Worm (Caenorhabditis elegans) whole organism, late embryonic: ENCODE data around the gene Y7A5A.20.

Experiments used
- C38D4.7 ChIP-seq: fragments of 200-800 bp; sonication (Bioruptor generic); optimal IDR thresholded peaks from 2 replicates; lab custom pipeline; 2018; ENCODE audit warnings: mild to moderate bottlenecking, missing genetic modification characterization, moderate library complexity, missing compliant biosample characterization
- T23F11.4 ChIP-seq: fragments of 200-800 bp; sonication (Bioruptor generic); optimal IDR thresholded peaks from 2 replicates; lab custom pipeline; 2018; ENCODE audit warnings: mild to moderate bottlenecking, missing genetic modification characterization, missing compliant biosample characterization
- ceh-24 ChIP-seq: sonication (generic microtip); optimal IDR thresholded peaks from 2 replicates; lab custom pipeline; 2016; ENCODE audit warnings: mild to moderate bottlenecking, missing genetic modification characterization, missing compliant biosample characterization
- dmd-4 ChIP-seq: sonication (generic microtip); optimal IDR thresholded peaks from 2 replicates; lab custom pipeline; 2016; ENCODE audit warnings: borderline replicate concordance, missing genetic modification characterization, missing compliant biosample characterization
- hlh-13 ChIP-seq: fragments of 200-800 bp; sonication (Bioruptor generic); optimal IDR thresholded peaks from 2 replicates; lab custom pipeline; 2018; ENCODE audit warnings: mild to moderate bottlenecking, missing genetic modification characterization, missing compliant biosample characterization
- lin-11 ChIP-seq: fragments of 200-800 bp; sonication (Bioruptor generic); optimal IDR thresholded peaks from 2 replicates; lab custom pipeline; 2018; ENCODE audit warnings: mild to moderate bottlenecking, missing genetic modification characterization, missing compliant biosample characterization
- pqm-1 ChIP-seq: sonication (generic microtip); optimal IDR thresholded peaks from 2 replicates; lab custom pipeline; 2016; ENCODE audit warnings: missing genetic modification characterization, missing compliant biosample characterization

- TF ChIP-seq T23F11.4 (GFP tag; lab: Kevin White, UChicago) (no peak), hlh-13 (GFP tag; lab: Kevin White, UChicago) (no peak), ceh-24 (no peak), dmd-4 (tag; lab: Kevin White, UChicago) (no peak), pqm-1 (tag; lab: Kevin White, UChicago) (no peak), C38D4.7 (GFP tag; lab: Kevin White, UChicago) (no peak), lin-11 (tag; lab: Kevin White, UChicago) (no peak)
These were observed 26.3 kb upstream of the Y7A5A.20 start for ce11 chrX:15801827-15802226.
